Worm (Caenorhabditis elegans): ENCODE results near the gene EEED8.2.

DNA sequence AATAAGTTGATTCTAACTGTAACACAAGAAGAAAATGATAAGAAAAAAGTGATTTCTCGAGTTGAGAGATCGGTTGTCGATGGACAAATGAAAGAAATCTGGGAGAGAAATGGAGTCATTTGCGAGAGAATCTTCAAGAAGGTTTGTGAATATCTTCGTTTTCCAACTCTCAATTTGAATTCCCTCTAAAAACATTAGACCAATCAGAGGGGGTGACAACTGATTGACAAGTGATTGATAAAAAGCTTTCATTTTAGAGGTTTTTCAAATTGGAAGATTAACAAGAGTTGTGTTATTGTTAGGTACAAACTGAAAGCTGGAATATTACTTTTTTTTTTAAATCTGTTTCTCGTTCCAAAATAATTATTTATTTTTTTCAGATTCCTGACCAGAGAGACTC, 1.4 kb downstream of the EEED8.2 start:
- TF ChIP-seq ama-1 (optimal IDR thresholded peaks at IDR 0.05) (no peak), F13C5.2 (tag; optimal IDR thresholded peaks at IDR 0.05) (no peak), scrt-1 (GFP tag; IDR thresholded peaks at IDR 0.05) (no peak), tbx-11 (GFP tag; IDR thresholded peaks at IDR 0.05) (no peak), ets-7 (tag; optimal IDR thresholded peaks at IDR 0.05) (no peak), flt-1 (GFP tag; IDR thresholded peaks at IDR 0.05) (no peak), B0310.2 (tag; optimal IDR thresholded peaks at IDR 0.05) (no peak), hmg-4 (GFP tag; optimal IDR thresholded peaks at IDR 0.05) (no peak), ceh-13 (GFP tag; optimal IDR thresholded peaks at IDR 0.05) (no peak), aly-1 (tag; optimal IDR thresholded peaks at IDR 0.05) (no peak)
